ENCODE assay signal across 4 fruit fly cellular contexts in genomic region chr3L:15675111-15675510, dm6.
TF ChIP-seq lines count a peak whose summit lies in the region.

No protein-coding gene starts in this region.

- TF ChIP-seq CTCF in whole organism, embryonic (GFP tag; optimal IDR thresholded peaks at IDR 0.05; lab: Kevin White, UChicago), result no peak

TF ChIP-seq in whole organism, embryonic, 481 proteins besides CTCF, POLR2A, EP300 and RAD21 (continues in another document):
- TF ChIP-seq org-1 (GFP tag; optimal IDR thresholded peaks at IDR 0.05; lab: Kevin White, UChicago) (peak; percentile 71), Fer3 (tag; optimal IDR thresholded peaks at IDR 0.05; lab: Kevin White, UChicago) (peak; percentile 4), CG12391 (tag; optimal IDR thresholded peaks at IDR 0.05; lab: Kevin White, UChicago) (peak; percentile 83), danr (GFP tag; IDR thresholded peaks at IDR 0.05; lab: Robert Waterston, UW) (no peak), CG10462 (GFP tag; optimal IDR thresholded peaks at IDR 0.05; lab: Kevin White, UChicago) (peak; percentile 57), Sox102F (GFP tag; optimal IDR thresholded peaks at IDR 0.05; lab: Kevin White, UChicago) (peak; percentile 67), H2.0 (GFP tag; IDR thresholded peaks at IDR 0.05; lab: Robert Waterston, UW) (peak; percentile 30; the same call in 1 of the 2 replicates), da (GFP tag; optimal IDR thresholded peaks at IDR 0.05; lab: Kevin White, UChicago) (peak; percentile 66), Blimp-1 (GFP tag; optimal IDR thresholded peaks at IDR 0.05; lab: Kevin White, UChicago) (peak; percentile 78), NC2α (GFP tag; optimal IDR thresholded peaks at IDR 0.05; lab: Kevin White, UChicago) (peak; percentile 28), Chrac-16 (GFP tag; optimal IDR thresholded peaks at IDR 0.05; lab: Kevin White, UChicago) (peak; percentile 74), CG6175 (GFP tag; IDR thresholded peaks at IDR 0.05; lab: Robert Waterston, UW) (no peak), CG34376 (GFP tag; optimal IDR thresholded peaks at IDR 0.05; lab: Kevin White, UChicago) (no peak), CG15073 (GFP tag; optimal IDR thresholded peaks at IDR 0.05; lab: Kevin White, UChicago) (peak; percentile 31), CG31441 (GFP tag; IDR thresholded peaks at IDR 0.05; lab: Robert Waterston, UW) (peak; percentile 82), CG3995 (GFP tag; optimal IDR thresholded peaks at IDR 0.05; lab: Kevin White, UChicago) (no peak), CG14441 (GFP tag; IDR thresholded peaks at IDR 0.05; lab: Robert Waterston, UW) (no peak), CG17385 (GFP tag; optimal IDR thresholded peaks at IDR 0.05; lab: Kevin White, UChicago) (peak; percentile 25), fd64A (GFP tag; optimal IDR thresholded peaks at IDR 0.05; lab: Kevin White, UChicago) (peak; percentile 56), CG30431 (GFP tag; optimal IDR thresholded peaks at IDR 0.05; lab: Kevin White, UChicago) (peak; percentile 77), disco-r (GFP tag; optimal IDR thresholded peaks at IDR 0.05; lab: Kevin White, UChicago) (peak; percentile 13), ac (GFP tag; optimal IDR thresholded peaks at IDR 0.05; lab: Kevin White, UChicago) (peak; percentile 80), CG3847 (GFP tag; IDR thresholded peaks at IDR 0.05; lab: Robert Waterston, UW) (no peak)

TF ChIP-seq in whole organism, prepupa, 60 proteins besides CTCF, POLR2A, EP300 and RAD21:
- TF ChIP-seq Ets21C (GFP tag; optimal IDR thresholded peaks at IDR 0.05; lab: Kevin White, UChicago) (no peak), Eip78C (GFP tag; lab: Kevin White, UChicago) (peak; percentile 62), CG10669 (GFP tag; optimal IDR thresholded peaks at IDR 0.05; lab: Kevin White, UChicago) (peak; percentile 4), CG31627 (GFP tag; optimal IDR thresholded peaks at IDR 0.05; lab: Kevin White, UChicago) (no peak), Smox (GFP tag; optimal IDR thresholded peaks at IDR 0.05; lab: Kevin White, UChicago) (no peak), net (GFP tag; optimal IDR thresholded peaks at IDR 0.05; lab: Kevin White, UChicago) (peak; percentile 16), CG3919 (GFP tag; optimal IDR thresholded peaks at IDR 0.05; lab: Kevin White, UChicago) (peak; percentile 20), Blimp-1 (GFP tag; optimal IDR thresholded peaks at IDR 0.05; lab: Kevin White, UChicago) (no peak), vri (GFP tag; optimal IDR thresholded peaks at IDR 0.05; lab: Kevin White, UChicago) (no peak), CG32006 (GFP tag; optimal IDR thresholded peaks at IDR 0.05; lab: Kevin White, UChicago) (peak; percentile 49), dac (GFP tag; optimal IDR thresholded peaks at IDR 0.05; lab: Kevin White, UChicago) (no peak), CG10631 (GFP tag; optimal IDR thresholded peaks at IDR 0.05; lab: Kevin White, UChicago) (peak; percentile 21), CG9139 (GFP tag; optimal IDR thresholded peaks at IDR 0.05; lab: Kevin White, UChicago) (no peak), CG6163 (GFP tag; IDR thresholded peaks at IDR 0.05; lab: Robert Waterston, UW) (0 out of 3 replicates have a peak, but pooled peaks have one; percentile 44), acj6 (GFP tag; optimal IDR thresholded peaks at IDR 0.05; lab: Kevin White, UChicago) (no peak), dsx (GFP tag; optimal IDR thresholded peaks at IDR 0.05; lab: Kevin White, UChicago; ENCODE audit: poor library complexity, severe bottlenecking) (peak; percentile 62), CG8119 (GFP tag; IDR thresholded peaks at IDR 0.05; lab: Robert Waterston, UW) (0 out of 3 replicates have a peak, but pooled peaks have one; percentile 30), Eip93F (GFP tag; optimal IDR thresholded peaks at IDR 0.05; lab: Kevin White, UChicago) (no peak), Gug (GFP tag; IDR thresholded peaks at IDR 0.05; lab: Robert Waterston, UW) (no peak), achi (GFP tag; optimal IDR thresholded peaks at IDR 0.05; lab: Kevin White, UChicago) (peak; percentile 11), Sox15 (GFP tag; optimal IDR thresholded peaks at IDR 0.05; lab: Kevin White, UChicago) (no peak), Hr4 (GFP tag; optimal IDR thresholded peaks at IDR 0.05; lab: Kevin White, UChicago) (peak; percentile 35)

TF ChIP-seq in whole organism, pupa, 21 proteins besides CTCF, POLR2A, EP300 and RAD21:
- TF ChIP-seq Pif1A (GFP tag; optimal IDR thresholded peaks at IDR 0.05; lab: Kevin White, UChicago) (no peak), CG17806 (tag; optimal IDR thresholded peaks at IDR 0.05; lab: Kevin White, UChicago) (no peak), CG15710 (tag; optimal IDR thresholded peaks at IDR 0.05; lab: Kevin White, UChicago) (no peak), CG12605 (GFP tag; IDR thresholded peaks at IDR 0.05; lab: Robert Waterston, UW) (no peak), D1 (tag; optimal IDR thresholded peaks at IDR 0.05; lab: Kevin White, UChicago) (no peak), fd96Ca (GFP tag; IDR thresholded peaks at IDR 0.05; lab: Robert Waterston, UW) (no peak), CG8301 (tag; optimal IDR thresholded peaks at IDR 0.05; lab: Kevin White, UChicago) (peak; percentile 37), CG9948 (tag; optimal IDR thresholded peaks at IDR 0.05; lab: Kevin White, UChicago) (peak; percentile 23), gl (tag; optimal IDR thresholded peaks at IDR 0.05; lab: Kevin White, UChicago) (no peak), CG13204 (GFP tag; optimal IDR thresholded peaks at IDR 0.05; lab: Kevin White, UChicago) (no peak), Pif1B (GFP tag; optimal IDR thresholded peaks at IDR 0.05; lab: Kevin White, UChicago) (no peak), rn (GFP tag; IDR thresholded peaks at IDR 0.05; lab: Robert Waterston, UW) (no peak), Ets98B (GFP tag; IDR thresholded peaks at IDR 0.05; lab: Robert Waterston, UW) (0 out of 2 replicates have a peak, but pooled peaks have one; percentile 14), CG8159 (tag; optimal IDR thresholded peaks at IDR 0.05; lab: Kevin White, UChicago) (no peak), CG10348 (GFP tag; IDR thresholded peaks at IDR 0.05; lab: Robert Waterston, UW) (no peak), EcR (GFP tag; optimal IDR thresholded peaks at IDR 0.05; lab: Kevin White, UChicago) (no peak), CG14655 (GFP tag; optimal IDR thresholded peaks at IDR 0.05; lab: Kevin White, UChicago) (peak; percentile 65), CG34367 (tag; optimal IDR thresholded peaks at IDR 0.05; lab: Kevin White, UChicago) (no peak), CG32121 (GFP tag; IDR thresholded peaks at IDR 0.05; lab: Robert Waterston, UW) (no peak)

TF ChIP-seq in whole organism, wandering third instar larva, 38 proteins besides CTCF, POLR2A, EP300 and RAD21:
- peak; percentile 9 for TF ChIP-seq sv (GFP tag; optimal IDR thresholded peaks at IDR 0.05; lab: Kevin White, UChicago)
- no peak for TF ChIP-seq usp (GFP tag; optimal IDR thresholded peaks at IDR 0.05; lab: Kevin White, UChicago)

Comparison
In these comparisons a context has a peak if more than half of its experiments do, and no peak if none do; other contexts are left out.
1. Of the 7 proteins assayed by ChIP-seq in both whole organism, embryonic and whole organism, prepupa: peak only in whole organism, embryonic: Blimp-1 and Sox102F; only in whole organism, prepupa: none; in both: none; in neither: 5.